Fruit fly (Drosophila melanogaster) whole organism, adult: ENCODE measurements around the gene CG34433.

Experiments used
- CG1620 ChIP-seq: fragments of 200-800 bp; sonication (Bioruptor generic); optimal IDR thresholded peaks from 2 replicates; lab custom pipeline; 2016; ENCODE audit warnings: missing biosample characterization, missing genetic modification characterization
- CG33017 ChIP-seq: fragments of 200-800 bp; sonication (Bioruptor generic); optimal IDR thresholded peaks from 2 replicates; lab custom pipeline; 2018; ENCODE audit warnings: missing biosample characterization, mild to moderate bottlenecking, missing genetic modification characterization, moderate library complexity
- CG7045 ChIP-seq: fragments of 200-800 bp; sonication (Bioruptor generic); optimal IDR thresholded peaks from 2 replicates; lab custom pipeline; 2017; ENCODE audit warnings: missing biosample characterization, mild to moderate bottlenecking, missing genetic modification characterization
- CG7101 ChIP-seq: fragments of 200-800 bp; sonication (Bioruptor generic); optimal IDR thresholded peaks from 2 replicates; lab custom pipeline; 2018; ENCODE audit warnings: missing biosample characterization, mild to moderate bottlenecking, missing genetic modification characterization, moderate library complexity
- Clk ChIP-seq: fragments of 200-800 bp; sonication (Bioruptor generic); optimal IDR thresholded peaks from 2 replicates; lab custom pipeline; 2017; ENCODE audit warnings: missing biosample characterization, missing genetic modification characterization
- bab1 ChIP-seq: fragments of 200-800 bp; sonication (Bioruptor generic); optimal IDR thresholded peaks from 3 replicates; lab custom pipeline; 2019; ENCODE audit warnings: missing biosample characterization, mild to moderate bottlenecking, missing genetic modification characterization, moderate library complexity
- cic ChIP-seq: fragments of 200-800 bp; sonication (Bioruptor generic); optimal IDR thresholded peaks from 2 replicates; lab custom pipeline; 2017; ENCODE audit warnings: missing biosample characterization, mild to moderate bottlenecking, missing genetic modification characterization, moderate library complexity
- kay ChIP-seq: fragments of 200-800 bp; sonication (Bioruptor generic); peaks from one replicate; lab custom pipeline; 2016; ENCODE audit warnings: missing biosample characterization, missing genetic modification characterization, borderline replicate concordance
- ovo ChIP-seq: fragments of 200-800 bp; sonication (Bioruptor generic); optimal IDR thresholded peaks from 2 replicates; lab custom pipeline; 2016; ENCODE audit warnings: missing biosample characterization, missing genetic modification characterization
- pad ChIP-seq: fragments of 200-800 bp; sonication (Bioruptor generic); optimal IDR thresholded peaks from 3 replicates; lab custom pipeline; 2017; ENCODE audit warnings: missing biosample characterization, missing genetic modification characterization, mild to moderate bottlenecking, moderate library complexity, missing genetic modification reagents
- tj ChIP-seq: fragments of 200-800 bp; sonication (Bioruptor generic); optimal IDR thresholded peaks from 3 replicates; lab custom pipeline; 2017; ENCODE audit warnings: missing biosample characterization, mild to moderate bottlenecking, missing genetic modification characterization, moderate library complexity

dm6 chr3R:30617457-30617856 is 32.3 kb upstream of the CG34433 start:
- TF ChIP-seq CG1620 (GFP tag; lab: Kevin White, UChicago) (no peak), kay (GFP tag; lab: Kevin White, UChicago) (no peak), CG7045 (GFP tag; lab: Kevin White, UChicago) (no peak), cic (no peak), ovo (GFP tag; lab: Kevin White, UChicago) (no peak), CG7101 (tag; lab: Kevin White, UChicago) (no peak), bab1 (GFP tag; lab: Kevin White, UChicago) (no peak), CG33017 (no peak), Clk (GFP tag; lab: Kevin White, UChicago) (no peak), pad (GFP tag; lab: Kevin White, UChicago) (peak; percentile 11), tj (no peak)
